Fruit fly (Drosophila melanogaster) whole organism: Measurements from ENCODE around the gene CG45101.

ENCODE experiments used
- CG8478 ChIP-seq: fragments of >200 bp; optimal IDR thresholded peaks from 2 replicates; lab custom pipeline; 2018; ENCODE audit warnings: inconsistent platforms
- EcR ChIP-seq, 2 experiments: fragments of >200 bp; optimal IDR thresholded peaks; 2 replicates each; lab custom pipeline; 2017; ENCODE audit warnings: missing biosample characterization in 2 of 2, missing genetic modification characterization in 2 of 2, missing genetic modification reagents in 2 of 2
- pan ChIP-seq: fragments of >200 bp; optimal IDR thresholded peaks from 2 replicates; lab custom pipeline; 2017
- psq ChIP-seq: fragments of >200 bp; optimal IDR thresholded peaks from 2 replicates; lab custom pipeline; 2017
- usp ChIP-seq: fragments of >200 bp; optimal IDR thresholded peaks from 2 replicates; lab custom pipeline; 2017; ENCODE audit warnings: missing biosample characterization, missing genetic modification characterization, mixed read lengths

- TF ChIP-seq CG8478 (lab: Kevin White, UChicago): no peak
- TF ChIP-seq psq (lab: Kevin White, UChicago): no peak
- no peak for TF ChIP-seq usp (GFP tag; lab: Kevin White, UChicago)
- no peak for TF ChIP-seq EcR (GFP tag; optimal IDR thresholded peaks at IDR 0.05; lab: Kevin White, UChicago)
- TF ChIP-seq pan: no peak
Observed at dm6 chr3L:11091943-11092609, 27.3 kb downstream of the CG45101 start.
